Worm (Caenorhabditis elegans) whole organism, mixed stage, embryonic: ENCODE results near the gene C52B9.8.

Source experiments
- ceh-39 ChIP-seq: fragments of 150-350 bp; optimal IDR thresholded peaks from 2 replicates; lab custom pipeline; 2014; ENCODE audit warnings: missing biosample characterization, missing genetic modification characterization
- ceh-43 ChIP-seq: fragments of 200-800 bp; sonication (Bioruptor generic); optimal IDR thresholded peaks from 2 replicates; lab custom pipeline; 2018; ENCODE audit warnings: mild to moderate bottlenecking, missing genetic modification characterization, moderate library complexity, missing compliant biosample characterization
- ceh-83 ChIP-seq: fragments of 200-800 bp; sonication (Bioruptor generic); optimal IDR thresholded peaks from 2 replicates; lab custom pipeline; 2018; ENCODE audit warnings: mild to moderate bottlenecking, missing genetic modification characterization, missing compliant biosample characterization
- ces-1 ChIP-seq: fragments of 150-350 bp; optimal IDR thresholded peaks from 2 replicates; lab custom pipeline; 2014; ENCODE audit warnings: missing biosample characterization, missing genetic modification reagents, missing genetic modification characterization
- cnd-1 ChIP-seq: fragments of 200-800 bp; sonication (Bioruptor generic); optimal IDR thresholded peaks from 2 replicates; lab custom pipeline; 2018; ENCODE audit warnings: mild to moderate bottlenecking, missing genetic modification characterization, missing compliant biosample characterization
- drap-1 ChIP-seq: fragments of 200-800 bp; sonication (Bioruptor generic); optimal IDR thresholded peaks from 3 replicates; lab custom pipeline; 2018; ENCODE audit warnings: mild to moderate bottlenecking, missing genetic modification characterization, missing compliant biosample characterization
- elt-3 ChIP-seq: fragments of 150-350 bp; optimal IDR thresholded peaks from 2 replicates; lab custom pipeline; 2014; ENCODE audit warnings: missing biosample characterization, missing genetic modification characterization
- flh-1 ChIP-seq: fragments of 200-800 bp; sonication (Bioruptor generic); optimal IDR thresholded peaks from 2 replicates; lab custom pipeline; 2018; ENCODE audit warnings: mild to moderate bottlenecking, missing genetic modification characterization, moderate library complexity, missing compliant biosample characterization
- ham-2 ChIP-seq: fragments of 200-800 bp; sonication (Bioruptor generic); optimal IDR thresholded peaks from 2 replicates; lab custom pipeline; 2018; ENCODE audit warnings: mild to moderate bottlenecking, missing genetic modification characterization, missing compliant biosample characterization
- hlh-1 ChIP-seq: fragments of 150-350 bp; optimal IDR thresholded peaks from 2 replicates; lab custom pipeline; 2014; ENCODE audit warnings: missing biosample characterization, missing genetic modification reagents, missing genetic modification characterization
- lin-13 ChIP-seq: fragments of 150-350 bp; optimal IDR thresholded peaks from 2 replicates; lab custom pipeline; 2014; ENCODE audit warnings: missing biosample characterization, missing genetic modification characterization
- lin-32 ChIP-seq: fragments of 200-800 bp; sonication (Bioruptor generic); optimal IDR thresholded peaks from 2 replicates; lab custom pipeline; 2018; ENCODE audit warnings: mild to moderate bottlenecking, missing genetic modification characterization, missing compliant biosample characterization
- lsy-2 ChIP-seq: fragments of 150-350 bp; optimal IDR thresholded peaks from 2 replicates; lab custom pipeline; 2014; ENCODE audit warnings: missing biosample characterization, missing genetic modification characterization
- mep-1 ChIP-seq: fragments of 150-350 bp; optimal IDR thresholded peaks from 2 replicates; lab custom pipeline; 2017; ENCODE audit warnings: missing biosample characterization, missing genetic modification reagents, missing genetic modification characterization, inconsistent platforms
- nhr-12 ChIP-seq: fragments of 150-350 bp; optimal IDR thresholded peaks from 2 replicates; lab custom pipeline; 2014; ENCODE audit warnings: missing biosample characterization, missing genetic modification characterization
- nhr-237 ChIP-seq: fragments of 150-350 bp; optimal IDR thresholded peaks from 2 replicates; lab custom pipeline; 2014; ENCODE audit warnings: missing biosample characterization, missing genetic modification characterization
- nhr-28 ChIP-seq: fragments of 150-350 bp; optimal IDR thresholded peaks from 2 replicates; lab custom pipeline; 2014; ENCODE audit warnings: missing biosample characterization, missing genetic modification characterization
- nhr-76 ChIP-seq: sonication (generic microtip); optimal IDR thresholded peaks from 2 replicates; lab custom pipeline; 2017; ENCODE audit warnings: missing biosample characterization, missing genetic modification characterization
- pha-4 ChIP-seq: fragments of 150-350 bp; optimal IDR thresholded peaks from 2 replicates; lab custom pipeline; 2018; ENCODE audit warnings: missing biosample characterization, missing genetic modification reagents, missing genetic modification characterization
- sem-2 ChIP-seq: fragments of 200-800 bp; sonication (Bioruptor generic); optimal IDR thresholded peaks from 2 replicates; lab custom pipeline; 2018; ENCODE audit warnings: mild to moderate bottlenecking, missing genetic modification characterization, missing compliant biosample characterization
- sptf-1 ChIP-seq: sonication (generic microtip); optimal IDR thresholded peaks from 2 replicates; lab custom pipeline; 2017; ENCODE audit warnings: mild to moderate bottlenecking, missing genetic modification characterization, moderate library complexity, missing compliant biosample characterization
- tbx-8 ChIP-seq: fragments of 200-800 bp; sonication (Bioruptor generic); optimal IDR thresholded peaks from 2 replicates; lab custom pipeline; 2018; ENCODE audit warnings: mild to moderate bottlenecking, missing genetic modification characterization, moderate library complexity, missing compliant biosample characterization
- unc-120 ChIP-seq: sonication (generic microtip); optimal IDR thresholded peaks from 2 replicates; lab custom pipeline; 2017; ENCODE audit warnings: missing genetic modification characterization, missing compliant biosample characterization; ENCODE audit not compliant: poor library complexity, severe bottlenecking
- unc-39 ChIP-seq: fragments of 150-350 bp; optimal IDR thresholded peaks from 2 replicates; lab custom pipeline; 2014; ENCODE audit warnings: missing biosample characterization, missing genetic modification characterization
- unc-62 ChIP-seq: fragments of 150-350 bp; optimal IDR thresholded peaks from 2 replicates; lab custom pipeline; 2014; ENCODE audit warnings: missing biosample characterization, missing genetic modification reagents, missing genetic modification characterization
- zip-8 ChIP-seq: fragments of 150-350 bp; optimal IDR thresholded peaks from 2 replicates; lab custom pipeline; 2014; ENCODE audit warnings: missing biosample characterization, missing genetic modification characterization
- ztf-11 ChIP-seq: fragments of 150-350 bp; optimal IDR thresholded peaks from 2 replicates; lab custom pipeline; 2014; ENCODE audit warnings: missing biosample characterization, missing genetic modification characterization

Gene C52B9.8

ce11 chrX:4294957-4295356, 16.6 kb downstream of the C52B9.8 start:
- no peak for TF ChIP-seq unc-120 (tag; lab: Kevin White, UChicago)
- no peak for TF ChIP-seq unc-62
- peak; percentile 63 for TF ChIP-seq hlh-1 (tag; lab: Kevin White, UChicago)
- TF ChIP-seq ces-1 (GFP tag; lab: Kevin White, UChicago) = no peak
- TF ChIP-seq pha-4 = no peak
- TF ChIP-seq ham-2 = no peak
- TF ChIP-seq ceh-83 (GFP tag; lab: Kevin White, UChicago) = peak; percentile 37
- TF ChIP-seq, all 35 proteins: peak for 2

ce11 chrX:4289805-4290204, 21.8 kb downstream of the C52B9.8 start:
- no peak for TF ChIP-seq nhr-28 (tag; lab: Kevin White, UChicago)
- no peak for TF ChIP-seq lin-32 (GFP tag; lab: Kevin White, UChicago)
- no peak for TF ChIP-seq elt-3 (tag; lab: Kevin White, UChicago)
- no peak for TF ChIP-seq nhr-76 (tag; lab: Kevin White, UChicago)
- TF ChIP-seq unc-39 (tag; lab: Kevin White, UChicago) = no peak
- no peak for TF ChIP-seq mep-1 (tag; lab: Kevin White, UChicago)
- TF ChIP-seq ztf-11 (tag; lab: Kevin White, UChicago) = no peak
- no peak for TF ChIP-seq sptf-1
- no peak for TF ChIP-seq nhr-237
- TF ChIP-seq, all 35 proteins: peak for 0

DNA sequence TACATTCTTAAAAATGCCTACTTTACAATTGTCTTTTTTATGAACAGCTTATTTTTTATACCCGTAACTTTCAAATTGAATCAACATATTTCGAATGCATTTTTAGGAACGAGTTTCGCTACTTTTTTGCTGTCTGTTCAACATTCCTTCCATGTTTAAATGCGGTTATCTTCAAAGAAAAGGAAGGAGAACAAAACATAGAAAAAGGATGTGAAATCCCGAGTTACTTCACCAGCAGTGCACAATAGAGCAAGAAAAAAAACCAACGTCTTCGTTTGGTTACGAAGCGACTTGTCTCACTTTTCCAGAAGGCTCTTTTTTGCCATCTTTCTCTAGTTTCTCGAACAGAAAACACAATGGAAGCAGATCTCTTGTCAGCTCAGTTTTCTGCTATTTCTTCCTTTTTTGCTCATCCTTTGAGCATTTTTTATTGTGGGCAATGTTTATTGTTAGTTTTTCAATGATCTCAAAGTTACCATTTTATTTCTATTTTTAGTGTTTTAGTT, 25.8 kb downstream of the C52B9.8 start, which contains the start of gene cka-2:
cka-2 (plus strand) TSS at position 456 of the 506 bp plus-strand sequence.
- peak; percentile 34 for TF ChIP-seq ces-1 (GFP tag; lab: Kevin White, UChicago)
- no peak for TF ChIP-seq drap-1
- no peak for TF ChIP-seq nhr-76 (tag; lab: Kevin White, UChicago)
- TF ChIP-seq unc-120 (tag; lab: Kevin White, UChicago) = no peak

ce11 chrX:4284470-4284869, 27.1 kb downstream of the C52B9.8 start:
- TF ChIP-seq zip-8 (no peak), cnd-1 (tag; lab: Kevin White, UChicago) (no peak), nhr-12 (no peak), lin-13 (tag; lab: Kevin White, UChicago) (no peak), unc-39 (tag; lab: Kevin White, UChicago) (no peak), sptf-1 (no peak), tbx-8 (GFP tag; lab: Kevin White, UChicago) (no peak), ceh-43 (GFP tag; lab: Kevin White, UChicago) (no peak), unc-62 (no peak), mep-1 (tag; lab: Kevin White, UChicago) (no peak)

ce11 chrX:4283989-4284388, 27.6 kb downstream of the C52B9.8 start, which contains the start of gene ets-10:
Gene ets-10, plus strand, starts transcription at chrX:4284189.
- TF ChIP-seq unc-120 (tag; lab: Kevin White, UChicago) (no peak), unc-62 (no peak), nhr-12 (no peak), unc-39 (tag; lab: Kevin White, UChicago) (no peak), lsy-2 (tag; lab: Kevin White, UChicago) (no peak), hlh-1 (tag; lab: Kevin White, UChicago) (no peak), ham-2 (no peak), ceh-83 (GFP tag; lab: Kevin White, UChicago) (no peak), sem-2 (GFP tag; lab: Kevin White, UChicago) (no peak), mep-1 (tag; lab: Kevin White, UChicago) (no peak), cnd-1 (tag; lab: Kevin White, UChicago) (no peak), flh-1 (GFP tag; lab: Kevin White, UChicago) (no peak)

DNA sequence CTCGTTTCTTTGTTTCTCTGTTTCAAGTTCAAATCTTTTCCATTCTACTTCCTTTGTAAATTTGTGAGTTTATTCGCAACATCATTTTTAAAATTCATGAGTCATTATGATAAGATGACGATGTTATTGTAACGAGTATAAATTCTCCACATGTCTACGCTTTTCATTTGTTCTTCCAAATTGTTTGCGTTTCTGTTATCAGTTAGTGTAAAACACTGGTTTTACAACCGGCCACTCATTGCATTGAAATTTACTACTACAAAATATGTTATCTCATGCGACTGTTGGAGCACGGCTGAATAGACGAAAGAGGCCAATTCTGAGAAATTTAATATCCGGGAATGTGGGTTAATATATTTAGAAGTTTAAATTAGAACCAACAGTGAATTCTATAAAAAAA, 29.2 kb downstream of the C52B9.8 start, which contains the start of gene C52B9.19:
C52B9.19 (plus strand) TSS at position 176 of the 400 bp plus-strand sequence.
- TF ChIP-seq nhr-237 (no peak), ceh-39 (tag; lab: Kevin White, UChicago) (no peak), pha-4 (no peak), nhr-28 (tag; lab: Kevin White, UChicago) (no peak)
